Worm (Caenorhabditis elegans) whole organism, L3 larva: ENCODE measurements around the gene R06B10.7.

Experiments used
- ZK546.5 ChIP-seq: sonication (generic microtip); optimal IDR thresholded peaks from 2 replicates; lab custom pipeline; 2017; ENCODE audit warnings: missing biosample characterization, missing genetic modification characterization
- aly-2 ChIP-seq: fragments of 150-350 bp; optimal IDR thresholded peaks from 2 replicates; lab custom pipeline; 2014; ENCODE audit warnings: missing biosample characterization, missing genetic modification characterization
- ama-1 ChIP-seq: fragments of 150-350 bp; optimal IDR thresholded peaks from 2 replicates; lab custom pipeline; 2018
- ceh-16 ChIP-seq: sonication (generic microtip); optimal IDR thresholded peaks from 2 replicates; lab custom pipeline; 2017; ENCODE audit warnings: missing biosample characterization, missing genetic modification characterization
- ceh-28 ChIP-seq: fragments of 150-350 bp; optimal IDR thresholded peaks from 2 replicates; lab custom pipeline; 2014; ENCODE audit warnings: missing biosample characterization, missing genetic modification reagents, missing genetic modification characterization
- ceh-82 ChIP-seq: fragments of 150-350 bp; optimal IDR thresholded peaks from 2 replicates; lab custom pipeline; 2014; ENCODE audit warnings: missing biosample characterization, missing genetic modification characterization
- egl-27 ChIP-seq: sonication (generic microtip); optimal IDR thresholded peaks from 4 replicates; lab custom pipeline; 2017; ENCODE audit warnings: missing biosample characterization, missing genetic modification reagents, missing genetic modification characterization
- egl-5 ChIP-seq: fragments of 150-350 bp; optimal IDR thresholded peaks from 2 replicates; lab custom pipeline; 2017; ENCODE audit warnings: missing biosample characterization, missing genetic modification reagents, missing genetic modification characterization, inconsistent platforms
- elt-1 ChIP-seq: fragments of 150-350 bp; optimal IDR thresholded peaks from 2 replicates; lab custom pipeline; 2014; ENCODE audit warnings: missing biosample characterization, missing genetic modification characterization
- elt-2 ChIP-seq: sonication (generic microtip); optimal IDR thresholded peaks from 2 replicates; lab custom pipeline; 2016; ENCODE audit warnings: missing genetic modification reagents, mild to moderate bottlenecking, missing genetic modification characterization, missing compliant biosample characterization
- eor-1 ChIP-seq, 2 experiments: fragments of 150-350 bp; optimal IDR thresholded peaks; 2 replicates each; lab custom pipeline; 2014 to 2018; ENCODE audit warnings: missing biosample characterization in 2 of 2, missing genetic modification characterization in 2 of 2
- fkh-10 ChIP-seq: sonication (generic microtip); optimal IDR thresholded peaks from 2 replicates; lab custom pipeline; 2017; ENCODE audit warnings: missing biosample characterization, missing genetic modification reagents, missing genetic modification characterization
- jun-1 ChIP-seq: fragments of 150-350 bp; optimal IDR thresholded peaks from 2 replicates; lab custom pipeline; 2014; ENCODE audit warnings: missing biosample characterization, missing genetic modification reagents, missing genetic modification characterization
- lin-15B ChIP-seq: fragments of 150-350 bp; optimal IDR thresholded peaks from 2 replicates; lab custom pipeline; 2014; ENCODE audit warnings: missing biosample characterization, missing genetic modification characterization
- lin-39 ChIP-seq: fragments of 150-350 bp; optimal IDR thresholded peaks from 2 replicates; lab custom pipeline; 2018; ENCODE audit warnings: missing biosample characterization, missing genetic modification reagents, missing genetic modification characterization
- lsy-12 ChIP-seq: sonication (generic microtip); optimal IDR thresholded peaks from 2 replicates; lab custom pipeline; 2016; ENCODE audit warnings: mild to moderate bottlenecking, missing genetic modification characterization, missing compliant biosample characterization
- mdl-1 ChIP-seq: fragments of 150-350 bp; optimal IDR thresholded peaks from 2 replicates; lab custom pipeline; 2014; ENCODE audit warnings: missing biosample characterization, missing genetic modification characterization
- nfya-1 ChIP-seq: sonication (generic microtip); optimal IDR thresholded peaks from 2 replicates; lab custom pipeline; 2017; ENCODE audit warnings: missing genetic modification characterization, mild to moderate bottlenecking, missing compliant biosample characterization, antibody characterized with exemption, moderate library complexity; ENCODE audit not compliant: insufficient read depth
- nhr-11 ChIP-seq: fragments of 150-350 bp; optimal IDR thresholded peaks from 2 replicates; lab custom pipeline; 2014; ENCODE audit warnings: missing biosample characterization, missing genetic modification characterization
- nhr-12 ChIP-seq: fragments of 150-350 bp; optimal IDR thresholded peaks from 2 replicates; lab custom pipeline; 2014; ENCODE audit warnings: missing biosample characterization, missing genetic modification characterization
- nhr-23 ChIP-seq: fragments of 150-350 bp; optimal IDR thresholded peaks from 2 replicates; lab custom pipeline; 2014; ENCODE audit warnings: missing biosample characterization, missing genetic modification reagents, missing genetic modification characterization
- nhr-237 ChIP-seq: fragments of 150-350 bp; optimal IDR thresholded peaks from 2 replicates; lab custom pipeline; 2014; ENCODE audit warnings: missing biosample characterization, missing genetic modification characterization
- nhr-43 ChIP-seq: sonication (generic microtip); optimal IDR thresholded peaks from 2 replicates; lab custom pipeline; 2016; ENCODE audit warnings: mild to moderate bottlenecking, missing genetic modification characterization, missing compliant biosample characterization; ENCODE audit not compliant: poor library complexity, severe bottlenecking
- nhr-67 ChIP-seq: fragments of 150-350 bp; optimal IDR thresholded peaks from 2 replicates; lab custom pipeline; 2014; ENCODE audit warnings: missing biosample characterization, missing genetic modification characterization
- nhr-77 ChIP-seq: fragments of 150-350 bp; optimal IDR thresholded peaks from 2 replicates; lab custom pipeline; 2014; ENCODE audit warnings: missing biosample characterization, missing genetic modification characterization
- pha-4 ChIP-seq: fragments of 150-350 bp; optimal IDR thresholded peaks from 2 replicates; lab custom pipeline; 2014; ENCODE audit warnings: missing biosample characterization, missing genetic modification reagents, missing genetic modification characterization
- pqm-1 ChIP-seq: fragments of 150-350 bp; optimal IDR thresholded peaks from 2 replicates; lab custom pipeline; 2017; ENCODE audit warnings: missing biosample characterization, missing genetic modification characterization, inconsistent platforms
- skn-1 ChIP-seq: fragments of 150-350 bp; optimal IDR thresholded peaks from 2 replicates; lab custom pipeline; 2014; ENCODE audit warnings: missing biosample characterization, missing genetic modification characterization
- snpc-4 ChIP-seq: fragments of 150-350 bp; optimal IDR thresholded peaks from 2 replicates; lab custom pipeline; 2014; ENCODE audit warnings: missing biosample characterization, missing genetic modification characterization
- tbx-2 ChIP-seq: sonication (generic microtip); optimal IDR thresholded peaks from 2 replicates; lab custom pipeline; 2016; ENCODE audit warnings: mild to moderate bottlenecking, missing genetic modification characterization, missing compliant biosample characterization
- unc-39 ChIP-seq: sonication (generic microtip); optimal IDR thresholded peaks from 4 replicates; lab custom pipeline; 2017; ENCODE audit warnings: missing biosample characterization, missing genetic modification characterization
- unc-62 ChIP-seq: fragments of 150-350 bp; sonication (generic microtip); optimal IDR thresholded peaks from 4 replicates; lab custom pipeline; 2014; ENCODE audit warnings: missing biosample characterization, missing genetic modification reagents, missing genetic modification characterization
- zag-1 ChIP-seq: fragments of 150-350 bp; optimal IDR thresholded peaks from 2 replicates; lab custom pipeline; 2014; ENCODE audit warnings: missing biosample characterization, missing genetic modification characterization
- ztf-11 ChIP-seq: fragments of 150-350 bp; optimal IDR thresholded peaks from 2 replicates; lab custom pipeline; 2014; ENCODE audit warnings: missing biosample characterization, missing genetic modification characterization
- ztf-4 ChIP-seq: fragments of 150-350 bp; optimal IDR thresholded peaks from 2 replicates; lab custom pipeline; 2014; ENCODE audit warnings: missing biosample characterization, missing genetic modification characterization

Gene R06B10.7

ce11 chrIII:1030965-1031364, 29.8 kb upstream of the R06B10.7 start, which contains the start of the genes clc-26 and E_BE45912.2:
Gene clc-26, minus strand, starts transcription at chrIII:1031065.
Gene E_BE45912.2, minus strand, starts transcription at chrIII:1031103.
- TF ChIP-seq eor-1 (tag; optimal IDR thresholded peaks at IDR 0.05; lab: Kevin White, UChicago) (no peak), pha-4 (tag; lab: Kevin White, UChicago) (no peak), ztf-4 (no peak), skn-1 (tag; lab: Kevin White, UChicago) (no peak), lin-15B (no peak), nhr-43 (tag; lab: Kevin White, UChicago) (no peak), nhr-11 (tag; lab: Kevin White, UChicago) (no peak), jun-1 (no peak), ceh-16 (no peak), lin-39 (tag; lab: Kevin White, UChicago) (no peak), ceh-28 (tag; lab: Kevin White, UChicago) (no peak), unc-62 (GFP tag; lab: Kevin White, UChicago) (no peak), nhr-77 (no peak), egl-27 (tag; lab: Kevin White, UChicago) (no peak), ama-1 (no peak), tbx-2 (no peak)

- TF ChIP-seq ceh-82 (tag; lab: Kevin White, UChicago) (no peak), elt-2 (tag; lab: Kevin White, UChicago) (peak; percentile 76), skn-1 (tag; lab: Kevin White, UChicago) (no peak), lin-39 (tag; lab: Kevin White, UChicago) (no peak), nhr-67 (no peak), nhr-43 (tag; lab: Kevin White, UChicago) (no peak), fkh-10 (GFP tag; lab: Kevin White, UChicago) (no peak), unc-62 (GFP tag; lab: Kevin White, UChicago) (no peak), jun-1 (peak; percentile 19), nhr-237 (tag; lab: Kevin White, UChicago) (no peak), nhr-12 (tag; lab: Kevin White, UChicago) (no peak), zag-1 (tag; lab: Kevin White, UChicago) (no peak), lsy-12 (tag; lab: Kevin White, UChicago) (no peak), nhr-77 (no peak), mdl-1 (tag; lab: Kevin White, UChicago) (no peak), eor-1 (tag; optimal IDR thresholded peaks at IDR 0.05; lab: Kevin White, UChicago) (no peak), nhr-23 (no peak), egl-5 (tag; lab: Kevin White, UChicago) (no peak), lin-15B (no peak), aly-2 (no peak), snpc-4 (no peak), pqm-1 (tag; lab: Kevin White, UChicago) (peak; percentile 43)
Observed at ce11 chrIII:1028233-1028632, 27.0 kb upstream of the R06B10.7 start.

- TF ChIP-seq nhr-77 (no peak), ZK546.5 (tag; lab: Kevin White, UChicago) (no peak), elt-2 (tag; lab: Kevin White, UChicago) (peak; percentile 33)
Observed at ce11 chrIII:1026261-1026660, 25.1 kb upstream of the R06B10.7 start, which contains the start of gene clc-25. Gene clc-25, minus strand, starts transcription at chrIII:1026361.

ce11 chrIII:1020732-1021131, 19.5 kb upstream of the R06B10.7 start, which contains the start of gene clc-23:
Gene clc-23, plus strand, starts transcription at chrIII:1020954.
- TF ChIP-seq ceh-16 (no peak), elt-2 (tag; lab: Kevin White, UChicago) (peak; percentile 65)

- no peak for TF ChIP-seq snpc-4
- no peak for TF ChIP-seq elt-1 (tag; lab: Kevin White, UChicago)
- no peak for TF ChIP-seq unc-39 (tag; lab: Kevin White, UChicago)
- TF ChIP-seq ztf-4, result no peak
- no peak for TF ChIP-seq ztf-11 (tag; lab: Kevin White, UChicago)
- TF ChIP-seq nfya-1 (tag; lab: Kevin White, UChicago), result no peak
- no peak for TF ChIP-seq lsy-12 (tag; lab: Kevin White, UChicago)
- no peak for TF ChIP-seq jun-1
Observed at ce11 chrIII:1016080-1016479, 14.9 kb upstream of the R06B10.7 start, which contains the start of gene Y34F4.3. Gene Y34F4.3, minus strand, starts transcription at chrIII:1016180.
